Worm (Caenorhabditis elegans): ENCODE results near the gene C17H12.3.
A peak's percentile ranks its signal among the peaks of the same experiment; 100 is the strongest.

The C17H12.3 gene

ce11 chrIV:6792380-6793309, 2.8 kb downstream of the C17H12.3 start:
- TF ChIP-seq elt-2 (tag; optimal IDR thresholded peaks at IDR 0.05), result peak; percentile 2
- peak; percentile 49 for TF ChIP-seq snpc-4 (tag; optimal IDR thresholded peaks at IDR 0.05)
- peak in 1 of 2 experiments; percentile 21 for TF ChIP-seq lin-35 (GFP tag; optimal IDR thresholded peaks at IDR 0.05)
- no peak for TF ChIP-seq hlh-4 (tag; optimal IDR thresholded peaks at IDR 0.05)
- no peak for TF ChIP-seq nhr-84 (tag; optimal IDR thresholded peaks at IDR 0.05)
- TF ChIP-seq snu-23 (GFP tag; optimal IDR thresholded peaks at IDR 0.05), result peak; percentile 35
- no peak for TF ChIP-seq xbp-1 (tag; optimal IDR thresholded peaks at IDR 0.05)
- peak; percentile 47 for TF ChIP-seq nhr-71 (tag; optimal IDR thresholded peaks at IDR 0.05)
- TF ChIP-seq skn-1 (tag; optimal IDR thresholded peaks at IDR 0.05), result no peak
- no peak for TF ChIP-seq nhr-12 (tag; optimal IDR thresholded peaks at IDR 0.05)
- peak; percentile 43 for TF ChIP-seq nhr-90 (tag; optimal IDR thresholded peaks at IDR 0.05; ENCODE audit: poor library complexity)
- TF ChIP-seq nhr-20 (tag; optimal IDR thresholded peaks at IDR 0.05), result peak; percentile 32
- TF ChIP-seq aly-2 (tag; optimal IDR thresholded peaks at IDR 0.05), result peak; percentile 74
- peak; percentile 41 for TF ChIP-seq nhr-19 (GFP tag; conservative IDR thresholded peaks at IDR 0.05)
- TF ChIP-seq fkh-10 (GFP tag; optimal IDR thresholded peaks at IDR 0.05), result no peak
- no peak for TF ChIP-seq sptf-1 (tag; optimal IDR thresholded peaks at IDR 0.05)
- TF ChIP-seq nhr-47 (tag; optimal IDR thresholded peaks at IDR 0.05), result no peak

ce11 chrIV:6790438-6791124, 4.8 kb downstream of the C17H12.3 start, which contains the start of the genes C17H12.2 and vha-8:
Gene C17H12.2, minus strand, starts transcription at chrIV:6790488.
Gene vha-8, plus strand, starts transcription at chrIV:6791074.
- TF ChIP-seq C34B4.2 (tag; optimal IDR thresholded peaks at IDR 0.05), result no peak
- peak; percentile 96 for TF ChIP-seq vab-15 (tag; optimal IDR thresholded peaks at IDR 0.05)
- TF ChIP-seq ztf-11 (tag; optimal IDR thresholded peaks at IDR 0.05), result peak in 1 of 2 experiments; percentile 55
- peak; percentile 93 to 96 for TF ChIP-seq lsy-2 (tag; optimal IDR thresholded peaks at IDR 0.05)
- TF ChIP-seq pax-3 (tag; optimal IDR thresholded peaks at IDR 0.05), result peak; percentile 62
- TF ChIP-seq unc-30 (tag; optimal IDR thresholded peaks at IDR 0.05), result no peak
- TF ChIP-seq lin-14 (GFP tag; optimal IDR thresholded peaks at IDR 0.05), result peak; percentile 97
- peak; percentile 88 for TF ChIP-seq skn-1 (tag; optimal IDR thresholded peaks at IDR 0.05)
- TF ChIP-seq F16B12.6 (tag; optimal IDR thresholded peaks at IDR 0.05), result peak; percentile 63
- TF ChIP-seq C16A3.4 (tag; optimal IDR thresholded peaks at IDR 0.05), result peak; percentile 98
- TF ChIP-seq swsn-7 (tag; optimal IDR thresholded peaks at IDR 0.05), result peak; percentile 93
- peak; percentile 94 for TF ChIP-seq nhr-85 (tag)
- TF ChIP-seq elt-3 (tag; optimal IDR thresholded peaks at IDR 0.05), result peak in 4 of 6 experiments; percentile 11 to 94 (median 79)
- TF ChIP-seq nhr-237 (tag; optimal IDR thresholded peaks at IDR 0.05), result peak; percentile 92
- no peak for TF ChIP-seq alr-1 (tag; optimal IDR thresholded peaks at IDR 0.05; ENCODE audit: borderline replicate concordance)
- peak; percentile 82 to 98 (median 84) for TF ChIP-seq ceh-82 (tag; optimal IDR thresholded peaks at IDR 0.05)
- peak; percentile 84 for TF ChIP-seq aly-2 (tag; optimal IDR thresholded peaks at IDR 0.05)
- peak; percentile 78 for TF ChIP-seq lin-39 (tag; optimal IDR thresholded peaks at IDR 0.05)
- no peak for TF ChIP-seq nhr-28 (tag; optimal IDR thresholded peaks at IDR 0.05)
- TF ChIP-seq pag-3 (tag; optimal IDR thresholded peaks at IDR 0.05; ENCODE audit: borderline replicate concordance, insufficient read depth), result peak; percentile 66
- TF ChIP-seq efl-3 (GFP tag; optimal IDR thresholded peaks at IDR 0.05), result no peak
- TF ChIP-seq xbp-1 (tag; optimal IDR thresholded peaks at IDR 0.05), result peak; percentile 92
- peak; percentile 90 for TF ChIP-seq nhr-19 (GFP tag; conservative IDR thresholded peaks at IDR 0.05)
- TF ChIP-seq fkh-8 (tag; optimal IDR thresholded peaks at IDR 0.05), result peak; percentile 88
- peak; percentile 89 for TF ChIP-seq dsc-1 (tag; optimal IDR thresholded peaks at IDR 0.05)
- TF ChIP-seq mab-9 (GFP tag; IDR thresholded peaks at IDR 0.05), result peak; percentile 61
- TF ChIP-seq mep-1 (tag; optimal IDR thresholded peaks at IDR 0.05), result peak; percentile 98
- TF ChIP-seq sup-37 (GFP tag; optimal IDR thresholded peaks at IDR 0.05), result peak; percentile 41
- TF ChIP-seq ceh-63 (GFP tag; optimal IDR thresholded peaks at IDR 0.05), result no peak
- TF ChIP-seq unc-98 (GFP tag; IDR thresholded peaks at IDR 0.05), result no peak
- peak; percentile 54 for TF ChIP-seq ceh-8 (GFP tag; optimal IDR thresholded peaks at IDR 0.05)
- TF ChIP-seq unc-86 (tag; optimal IDR thresholded peaks at IDR 0.05), result peak; percentile 85
- TF ChIP-seq fkh-4 (tag; optimal IDR thresholded peaks at IDR 0.05; ENCODE audit: borderline replicate concordance), result peak; percentile 45
- no peak for TF ChIP-seq ceh-90 (tag; optimal IDR thresholded peaks at IDR 0.05)
- TF ChIP-seq ama-1 (optimal IDR thresholded peaks at IDR 0.05), result peak; percentile 29
